Worm (Caenorhabditis elegans) whole organism, late embryonic: Measurements from ENCODE around the gene F49C12.11.

Source experiments
- eyg-1 ChIP-seq: sonication (generic microtip); optimal IDR thresholded peaks from 2 replicates; lab custom pipeline; 2016; ENCODE audit warnings: missing genotype, missing genetic modification characterization, missing compliant biosample characterization
- hlh-13 ChIP-seq: fragments of 200-800 bp; sonication (Bioruptor generic); optimal IDR thresholded peaks from 2 replicates; lab custom pipeline; 2018; ENCODE audit warnings: mild to moderate bottlenecking, missing genetic modification characterization, missing compliant biosample characterization
- nhr-11 ChIP-seq: fragments of 150-350 bp; optimal IDR thresholded peaks from 2 replicates; lab custom pipeline; 2014; ENCODE audit warnings: missing biosample characterization, missing genetic modification characterization
- pag-3 ChIP-seq: sonication (generic microtip); optimal IDR thresholded peaks from 2 replicates; lab custom pipeline; 2016; ENCODE audit warnings: missing compliant biosample characterization, missing genetic modification characterization, borderline replicate concordance
- unc-55 ChIP-seq: sonication (generic microtip); optimal IDR thresholded peaks from 2 replicates; lab custom pipeline; 2017; ENCODE audit warnings: missing biosample characterization, missing genetic modification reagents, missing genetic modification characterization

ce11 chrIV:9303994-9304393, 15.2 kb upstream of the F49C12.11 start, which contains the start of gene F49C12.4:
- TF ChIP-seq nhr-11 (no peak), eyg-1 (tag; lab: Kevin White, UChicago) (no peak), pag-3 (tag; lab: Kevin White, UChicago) (no peak), unc-55 (no peak), hlh-13 (GFP tag; lab: Kevin White, UChicago) (no peak)
